Fruit fly (Drosophila melanogaster): ENCODE measurements around the gene CG1468.

Gene CG1468

dm6 chrX:9911751-9912150 lies 33.5 kb downstream of the CG1468 start (continued):
- TF ChIP-seq hkb (optimal IDR thresholded peaks at IDR 0.05): no peak
- TF ChIP-seq hkb (GFP tag; IDR thresholded peaks at IDR 0.05): peak; percentile 37; the same call in 1 of the 2 replicates
- TF ChIP-seq chinmo (GFP tag; IDR thresholded peaks at IDR 0.05; ENCODE audit: partially characterized antibody): no peak
- TF ChIP-seq CG4360 (GFP tag; IDR thresholded peaks at IDR 0.05): no peak
- 0 out of 3 replicates have a peak, but pooled peaks have one; percentile 13 for TF ChIP-seq dysf (GFP tag; IDR thresholded peaks at IDR 0.05)
- no peak for TF ChIP-seq CG31224 (GFP tag; IDR thresholded peaks at IDR 0.05)
- peak; percentile 19 for TF ChIP-seq sqz (GFP tag; optimal IDR thresholded peaks at IDR 0.05)
- TF ChIP-seq sens-2 (GFP tag; IDR thresholded peaks at IDR 0.05): no peak
- peak; percentile 41 for TF ChIP-seq tap (tag; optimal IDR thresholded peaks at IDR 0.05)
- peak; percentile 45; the same call in 1 of the 2 replicates for TF ChIP-seq CG6689 (GFP tag; IDR thresholded peaks at IDR 0.05)
- TF ChIP-seq eve (GFP tag; optimal IDR thresholded peaks at IDR 0.05): no peak
